Fruit fly (Drosophila melanogaster) whole organism, embryonic: ENCODE results near the gene Mabi.
A peak's percentile ranks its signal among the peaks of the same experiment; 100 is the strongest.

Experiments used
- ATbp ChIP-seq: fragments of 200-800 bp; sonication (Bioruptor generic); optimal IDR thresholded peaks from 2 replicates; lab custom pipeline; 2017; ENCODE audit warnings: missing biosample characterization, mild to moderate bottlenecking, missing genetic modification characterization, missing genetic modification reagents
- BEAF-32 ChIP-seq: fragments of 200-800 bp; sonication (Bioruptor generic); optimal IDR thresholded peaks from 3 replicates; lab custom pipeline; 2017; ENCODE audit warnings: missing biosample characterization, missing genetic modification characterization, mild to moderate bottlenecking, moderate library complexity, missing genetic modification reagents
- CG1024 ChIP-seq: fragments of 200-800 bp; sonication (Bioruptor generic); IDR thresholded peaks from 2 replicates; pipeline ENCODE4 v1.3.6; 2022; ENCODE audit warnings: missing biosample characterization, missing genetic modification characterization
- CG10267 ChIP-seq: fragments of 200-800 bp; sonication (Bioruptor generic); optimal IDR thresholded peaks from 2 replicates; lab custom pipeline; 2018; ENCODE audit warnings: missing biosample characterization, mild to moderate bottlenecking, missing genetic modification characterization, moderate library complexity
- CG11456 ChIP-seq: fragments of 200-800 bp; sonication (Bioruptor generic); IDR thresholded peaks from 3 replicates; pipeline ENCODE4 v1.3.6; 2022; ENCODE audit warnings: missing biosample characterization, missing genetic modification characterization
- CG11696 ChIP-seq: fragments of 200-800 bp; sonication (Bioruptor generic); IDR thresholded peaks from 2 replicates; pipeline ENCODE4 v1.3.6; 2022; ENCODE audit warnings: missing biosample characterization, missing genetic modification characterization
- CG12155 ChIP-seq: fragments of 200-800 bp; sonication (Bioruptor generic); optimal IDR thresholded peaks from 3 replicates; lab custom pipeline; 2016; ENCODE audit warnings: missing biosample characterization, missing genetic modification characterization
- CG12744 ChIP-seq: fragments of 200-800 bp; sonication (Bioruptor generic); optimal IDR thresholded peaks from 2 replicates; lab custom pipeline; 2016; ENCODE audit warnings: missing biosample characterization, missing genetic modification characterization
- CG12942 ChIP-seq: fragments of 200-800 bp; sonication (Bioruptor generic); optimal IDR thresholded peaks from 3 replicates; lab custom pipeline; 2016; ENCODE audit warnings: missing biosample characterization, missing genetic modification characterization
- CG14965 ChIP-seq: fragments of 200-800 bp; sonication (Bioruptor generic); optimal IDR thresholded peaks from 2 replicates; lab custom pipeline; 2016; ENCODE audit warnings: missing biosample characterization, missing genetic modification characterization, borderline replicate concordance
- CG15514 ChIP-seq: fragments of 200-800 bp; sonication (Bioruptor generic); optimal IDR thresholded peaks from 3 replicates; lab custom pipeline; 2017; ENCODE audit warnings: missing biosample characterization, missing genetic modification characterization, mild to moderate bottlenecking, moderate library complexity, missing genetic modification reagents
- CG15601 ChIP-seq: fragments of 200-800 bp; sonication (Bioruptor generic); optimal IDR thresholded peaks from 3 replicates; lab custom pipeline; 2019; ENCODE audit warnings: missing biosample characterization, mild to moderate bottlenecking, missing genetic modification characterization, moderate library complexity
- CG1792 ChIP-seq: fragments of 200-800 bp; sonication (Bioruptor generic); optimal IDR thresholded peaks from 2 replicates; lab custom pipeline; 2016; ENCODE audit warnings: missing biosample characterization, missing genetic modification characterization
- CG18599 ChIP-seq: fragments of 200-800 bp; sonication (Bioruptor generic); optimal IDR thresholded peaks from 3 replicates; lab custom pipeline; 2017; ENCODE audit warnings: missing biosample characterization, missing genetic modification characterization, mild to moderate bottlenecking, moderate library complexity, missing genetic modification reagents
- CG3163 ChIP-seq: fragments of 200-800 bp; sonication (Bioruptor generic); optimal IDR thresholded peaks from 3 replicates; lab custom pipeline; 2016; ENCODE audit warnings: missing biosample characterization, missing genetic modification characterization
- CG32772 ChIP-seq: fragments of 200-800 bp; sonication (Bioruptor generic); IDR thresholded peaks from 2 replicates; pipeline ENCODE4 v1.3.6; 2022; ENCODE audit warnings: missing biosample characterization, missing genetic modification characterization
- CG33557 ChIP-seq: fragments of 200-800 bp; sonication (Bioruptor generic); optimal IDR thresholded peaks from 2 replicates; lab custom pipeline; 2019; ENCODE audit warnings: missing biosample characterization, mild to moderate bottlenecking, missing genetic modification characterization, moderate library complexity
- CG4360 ChIP-seq: fragments of 200-800 bp; sonication (Bioruptor generic); IDR thresholded peaks from 2 replicates; pipeline ENCODE4 v1.3.6; 2022; ENCODE audit warnings: missing biosample characterization, missing genetic modification characterization
- CG4404 ChIP-seq: fragments of 200-800 bp; sonication (Bioruptor generic); IDR thresholded peaks from 2 replicates; pipeline ENCODE4 v1.3.6; 2022; ENCODE audit warnings: missing biosample characterization, missing genetic modification characterization
- CG6272 ChIP-seq: fragments of 200-800 bp; sonication (Bioruptor generic); IDR thresholded peaks from 2 replicates; pipeline ENCODE4 v1.3.6; 2022; ENCODE audit warnings: missing biosample characterization, missing genetic modification characterization
- CG7745 ChIP-seq: fragments of 200-800 bp; sonication (Bioruptor generic); optimal IDR thresholded peaks from 2 replicates; lab custom pipeline; 2018; ENCODE audit warnings: missing biosample characterization, mild to moderate bottlenecking, missing genetic modification characterization, moderate library complexity
- CG7963 ChIP-seq: fragments of 200-800 bp; sonication (Bioruptor generic); IDR thresholded peaks from 3 replicates; pipeline ENCODE4 v1.3.6; 2022; ENCODE audit warnings: missing biosample characterization, missing genetic modification characterization; ENCODE audit not compliant: partially characterized antibody
- D19B ChIP-seq: fragments of 200-800 bp; sonication (Bioruptor generic); optimal IDR thresholded peaks from 2 replicates; lab custom pipeline; 2017; ENCODE audit warnings: missing biosample characterization, mild to moderate bottlenecking, missing genetic modification characterization
- Dll ChIP-seq: fragments of 200-800 bp; sonication (Bioruptor generic); IDR thresholded peaks from 4 replicates; pipeline ENCODE4 v1.3.6; 2022; ENCODE audit warnings: missing biosample characterization, missing genetic modification characterization; ENCODE audit not compliant: partially characterized antibody
- E2f1 ChIP-seq: fragments of 200-800 bp; sonication (Bioruptor generic); IDR thresholded peaks from 2 replicates; pipeline ENCODE4 v1.3.6; 2022; ENCODE audit warnings: missing biosample characterization, missing genetic modification characterization
- Hr3 ChIP-seq: fragments of 200-800 bp; sonication (Bioruptor generic); optimal IDR thresholded peaks from 3 replicates; lab custom pipeline; 2016; ENCODE audit warnings: missing biosample characterization, missing genetic modification characterization
- Mad ChIP-seq: fragments of 200-800 bp; sonication (Bioruptor generic); optimal IDR thresholded peaks from 2 replicates; lab custom pipeline; 2016; ENCODE audit warnings: missing biosample characterization, missing genetic modification characterization
- Nf-YB ChIP-seq: fragments of 200-800 bp; sonication (Bioruptor generic); optimal IDR thresholded peaks from 3 replicates; lab custom pipeline; 2019; ENCODE audit warnings: missing biosample characterization, mild to moderate bottlenecking, missing genetic modification characterization, moderate library complexity
- Stat92E ChIP-seq, 3 experiments: fragments of >200 bp in 2 of 3; fragments of 200-800 bp in 1 of 3; sonication (Bioruptor generic) in 1 of 3; optimal IDR thresholded peaks; 2 replicates each; lab custom pipeline; 2017 to 2019; ENCODE audit warnings: missing biosample characterization in 3 of 3, missing genetic modification characterization in 3 of 3, mild to moderate bottlenecking in 1 of 3, moderate library complexity in 1 of 3
- Xrp1 ChIP-seq: fragments of 200-800 bp; sonication (Bioruptor generic); IDR thresholded peaks from 2 replicates; pipeline ENCODE4 v1.3.6; 2022; ENCODE audit warnings: missing biosample characterization, missing genetic modification characterization
- ac ChIP-seq: fragments of 200-800 bp; sonication (Bioruptor generic); optimal IDR thresholded peaks from 3 replicates; lab custom pipeline; 2017; ENCODE audit warnings: missing biosample characterization, mild to moderate bottlenecking, missing genetic modification characterization
- bcd ChIP-seq: fragments of 200-800 bp; sonication (Bioruptor generic); optimal IDR thresholded peaks from 2 replicates; lab custom pipeline; 2017; ENCODE audit warnings: missing biosample characterization, mild to moderate bottlenecking, missing genetic modification characterization
- bowl ChIP-seq: fragments of 200-800 bp; sonication (Bioruptor generic); IDR thresholded peaks from 2 replicates; pipeline ENCODE4 v1.3.6; 2022; ENCODE audit warnings: missing biosample characterization, missing genetic modification characterization
- cas ChIP-seq: fragments of 200-800 bp; sonication (Bioruptor generic); IDR thresholded peaks from 2 replicates; pipeline ENCODE4 v1.3.6; 2022; ENCODE audit warnings: missing biosample characterization, missing genetic modification characterization
- dm ChIP-seq: fragments of 200-800 bp; sonication (Bioruptor generic); optimal IDR thresholded peaks from 3 replicates; lab custom pipeline; 2016; ENCODE audit warnings: missing biosample characterization, missing genetic modification characterization
- dmrt99B ChIP-seq: fragments of 200-800 bp; sonication (Bioruptor generic); optimal IDR thresholded peaks from 2 replicates; lab custom pipeline; 2018; ENCODE audit warnings: missing biosample characterization, mild to moderate bottlenecking, missing genetic modification characterization, moderate library complexity
- dpn ChIP-seq, 2 experiments: fragments of 200-800 bp; sonication (Bioruptor generic); optimal IDR thresholded peaks; 3 replicates each; lab custom pipeline; 2016; ENCODE audit warnings: missing biosample characterization in 2 of 2, missing genetic modification characterization in 2 of 2
- ftz-f1 ChIP-seq: fragments of 200-800 bp; sonication (Bioruptor generic); optimal IDR thresholded peaks from 2 replicates; lab custom pipeline; 2016; ENCODE audit warnings: missing biosample characterization, missing genetic modification characterization
- gfzf ChIP-seq: fragments of 200-800 bp; sonication (Bioruptor generic); optimal IDR thresholded peaks from 2 replicates; lab custom pipeline; 2016; ENCODE audit warnings: missing biosample characterization, mild to moderate bottlenecking, missing genetic modification characterization, moderate library complexity
- grn ChIP-seq: fragments of 200-800 bp; sonication (Bioruptor generic); optimal IDR thresholded peaks from 3 replicates; lab custom pipeline; 2017; ENCODE audit warnings: missing biosample characterization, missing genetic modification characterization
- hth ChIP-seq: fragments of >200 bp; optimal IDR thresholded peaks from 2 replicates; lab custom pipeline; 2017; ENCODE audit warnings: inconsistent platforms
- jumu ChIP-seq: fragments of 200-800 bp; sonication (Bioruptor generic); optimal IDR thresholded peaks from 3 replicates; lab custom pipeline; 2016; ENCODE audit warnings: missing biosample characterization, missing genetic modification characterization
- kay ChIP-seq: fragments of 200-800 bp; sonication (Bioruptor generic); optimal IDR thresholded peaks from 2 replicates; lab custom pipeline; 2016; ENCODE audit warnings: missing biosample characterization, missing genetic modification characterization
- lilli ChIP-seq: fragments of 200-800 bp; sonication (Bioruptor generic); optimal IDR thresholded peaks from 3 replicates; lab custom pipeline; 2016; ENCODE audit warnings: missing biosample characterization, missing genetic modification characterization
- oc ChIP-seq: fragments of 200-800 bp; sonication (Bioruptor generic); optimal IDR thresholded peaks from 2 replicates; lab custom pipeline; 2018; ENCODE audit warnings: missing biosample characterization, mild to moderate bottlenecking, missing genetic modification characterization, moderate library complexity
- otp ChIP-seq: fragments of 200-800 bp; sonication (Bioruptor generic); IDR thresholded peaks from 3 replicates; pipeline ENCODE4, ENCODE4 v1.3.6; 2022; ENCODE audit warnings: missing biosample characterization, missing genetic modification characterization
- peb ChIP-seq: fragments of 200-800 bp; sonication (Bioruptor generic); IDR thresholded peaks from 2 replicates; pipeline ENCODE4 v1.3.6; 2022; ENCODE audit warnings: missing biosample characterization, missing genetic modification characterization
- phol ChIP-seq: fragments of 200-800 bp; sonication (Bioruptor generic); optimal IDR thresholded peaks from 3 replicates; lab custom pipeline; 2018; ENCODE audit warnings: missing biosample characterization, mild to moderate bottlenecking, missing genetic modification characterization, moderate library complexity
- psq ChIP-seq: fragments of 200-800 bp; sonication (Bioruptor generic); optimal IDR thresholded peaks from 2 replicates; lab custom pipeline; 2017; ENCODE audit warnings: missing biosample characterization, missing genetic modification characterization
- trh ChIP-seq: fragments of 200-800 bp; sonication (Bioruptor generic); optimal IDR thresholded peaks from 2 replicates; lab custom pipeline; 2016; ENCODE audit warnings: missing biosample characterization, missing genetic modification characterization
- zen ChIP-seq: fragments of 200-800 bp; sonication (Bioruptor generic); optimal IDR thresholded peaks from 3 replicates; lab custom pipeline; 2018; ENCODE audit warnings: missing biosample characterization, mild to moderate bottlenecking, missing genetic modification characterization, moderate library complexity

Mabi gene

dm6 chr2L:13191894-13192293, 42.6 kb downstream of the Mabi start, which contains the start of the genes CG16974 and Edem2 (continued):
- TF ChIP-seq CG1024 (GFP tag; lab: Robert Waterston, UW) (no peak), CG7963 (no peak), CG15514 (GFP tag; lab: Kevin White, UChicago) (no peak), bcd (GFP tag; lab: Kevin White, UChicago) (peak; percentile 70), CG11696 (GFP tag; lab: Robert Waterston, UW) (no peak), CG18599 (GFP tag; lab: Kevin White, UChicago) (no peak), otp (0 out of 3 replicates have a peak, but pooled peaks have one; percentile 53), Xrp1 (peak; percentile 85), dmrt99B (no peak), jumu (GFP tag; lab: Kevin White, UChicago) (peak; percentile 3), trh (GFP tag; lab: Kevin White, UChicago) (peak; percentile 4), Nf-YB (GFP tag; lab: Kevin White, UChicago) (peak; percentile 40), CG1792 (GFP tag; lab: Kevin White, UChicago) (no peak), psq (peak; percentile 46), ATbp (no peak), kay (GFP tag; lab: Kevin White, UChicago) (peak; percentile 49), BEAF-32 (GFP tag; lab: Kevin White, UChicago) (peak; percentile 56), CG4404 (GFP tag; lab: Robert Waterston, UW) (peak; percentile 71), dpn (GFP tag; optimal IDR thresholded peaks at IDR 0.05; lab: Kevin White, UChicago) (peak; percentile 37 to 83), Stat92E (GFP tag; optimal IDR thresholded peaks at IDR 0.05; lab: Kevin White, UChicago) (no peak), CG15601 (tag; lab: Kevin White, UChicago) (no peak), dm (GFP tag; lab: Kevin White, UChicago) (peak; percentile 5), Dll (GFP tag; lab: Robert Waterston, UW) (no peak), bowl (GFP tag; lab: Robert Waterston, UW) (no peak), cas (GFP tag; lab: Robert Waterston, UW) (no peak), CG33557 (GFP tag; lab: Kevin White, UChicago) (peak; percentile 52), grn (GFP tag; lab: Kevin White, UChicago) (no peak), CG12744 (GFP tag; lab: Kevin White, UChicago) (no peak), CG4360 (no peak), Hr3 (GFP tag; lab: Kevin White, UChicago) (peak; percentile 78), CG32772 (peak; percentile 85), E2f1 (GFP tag; lab: Robert Waterston, UW) (peak; percentile 64), CG7745 (tag; lab: Kevin White, UChicago) (no peak), CG12942 (GFP tag; lab: Kevin White, UChicago) (peak; percentile 74), Mad (GFP tag; lab: Kevin White, UChicago) (peak; percentile 54), hth (lab: Kevin White, UChicago) (no peak), CG12155 (peak; percentile 84), phol (tag; lab: Kevin White, UChicago) (peak; percentile 89), ac (GFP tag; lab: Kevin White, UChicago) (no peak), peb (GFP tag; lab: Robert Waterston, UW) (peak; percentile 56), zen (tag; lab: Kevin White, UChicago) (peak; percentile 85), CG14965 (GFP tag; lab: Kevin White, UChicago) (no peak), CG10267 (tag; lab: Kevin White, UChicago) (peak; percentile 97), gfzf (GFP tag; lab: Kevin White, UChicago) (peak; percentile 73), CG11456 (GFP tag; lab: Robert Waterston, UW) (peak; percentile 84), oc (no peak), CG6272 (peak; percentile 67; the same call in 1 of the 2 replicates), ftz-f1 (peak; percentile 39), lilli (GFP tag; lab: Kevin White, UChicago) (peak; percentile 79), CG3163 (GFP tag; lab: Kevin White, UChicago) (no peak), D19B (no peak)
